Worm (Caenorhabditis elegans) whole organism, L2 larva: ENCODE results near the gene che-12.
"Not testable (repeated sequence)": the region's sequence is repeated elsewhere in the genome, so short reads cannot be mapped to it uniquely, and the experiment has no call there.

ENCODE experiments used
- C34F6.9 ChIP-seq: fragments of 150-350 bp; optimal IDR thresholded peaks from 2 replicates; lab custom pipeline; 2014; ENCODE audit warnings: missing biosample characterization, missing genetic modification characterization
- F13H6.1 ChIP-seq: sonication (generic microtip); optimal IDR thresholded peaks from 2 replicates; lab custom pipeline; 2016; ENCODE audit warnings: missing genetic modification characterization, missing compliant biosample characterization
- Y55F3AM.14 ChIP-seq: fragments of 200-800 bp; sonication (Bioruptor generic); optimal IDR thresholded peaks from 2 replicates; lab custom pipeline; 2018; ENCODE audit warnings: mild to moderate bottlenecking, missing genetic modification characterization, missing compliant biosample characterization
- ZK546.5 ChIP-seq: sonication (generic microtip); optimal IDR thresholded peaks from 2 replicates; lab custom pipeline; 2017; ENCODE audit warnings: missing biosample characterization, missing genetic modification characterization
- aly-2 ChIP-seq: fragments of 150-350 bp; optimal IDR thresholded peaks from 2 replicates; lab custom pipeline; 2014; ENCODE audit warnings: missing biosample characterization, missing genetic modification characterization
- ama-1 ChIP-seq: fragments of 150-350 bp; optimal IDR thresholded peaks from 2 replicates; lab custom pipeline; 2018; ENCODE audit warnings: inconsistent platforms
- blmp-1 ChIP-seq: sonication (generic microtip); optimal IDR thresholded peaks from 2 replicates; lab custom pipeline; 2017; ENCODE audit warnings: missing genetic modification characterization, mild to moderate bottlenecking, missing compliant biosample characterization, antibody characterized with exemption, moderate library complexity; ENCODE audit not compliant: insufficient read depth
- crh-2 ChIP-seq: sonication (generic microtip); optimal IDR thresholded peaks from 2 replicates; lab custom pipeline; 2017; ENCODE audit warnings: missing biosample characterization, missing genetic modification characterization
- dmd-4 ChIP-seq: sonication (generic microtip); optimal IDR thresholded peaks from 2 replicates; lab custom pipeline; 2017; ENCODE audit warnings: missing biosample characterization, missing genetic modification characterization
- egl-27 ChIP-seq: sonication (generic microtip); optimal IDR thresholded peaks from 3 replicates; lab custom pipeline; 2017; ENCODE audit warnings: missing biosample characterization, missing genetic modification reagents, missing genetic modification characterization
- elt-3 ChIP-seq: sonication (generic microtip); optimal IDR thresholded peaks from 2 replicates; lab custom pipeline; 2017; ENCODE audit warnings: missing biosample characterization, missing genetic modification characterization
- gmeb-1 ChIP-seq: fragments of 150-350 bp; optimal IDR thresholded peaks from 2 replicates; lab custom pipeline; 2014; ENCODE audit warnings: missing biosample characterization, missing genetic modification characterization
- lin-11 ChIP-seq: fragments of 150-350 bp; sonication (generic microtip); optimal IDR thresholded peaks from 2 replicates; lab custom pipeline; 2014; ENCODE audit warnings: missing biosample characterization, missing genetic modification characterization, inconsistent platforms, mixed read lengths
- lin-13 ChIP-seq: fragments of 150-350 bp; optimal IDR thresholded peaks from 2 replicates; lab custom pipeline; 2014; ENCODE audit warnings: missing biosample characterization, missing genetic modification reagents, missing genetic modification characterization
- lsy-2 ChIP-seq, 2 experiments: fragments of 150-350 bp in 1 of 2; sonication (generic microtip) in 1 of 2; optimal IDR thresholded peaks; 2 replicates each; lab custom pipeline; 2014 to 2017; ENCODE audit warnings: missing biosample characterization in 2 of 2, missing genetic modification characterization in 2 of 2
- mab-5 ChIP-seq: fragments of 150-350 bp; optimal IDR thresholded peaks from 2 replicates; lab custom pipeline; 2014; ENCODE audit warnings: missing biosample characterization, missing genetic modification characterization
- mbf-1 ChIP-seq: sonication (generic microtip); optimal IDR thresholded peaks from 2 replicates; lab custom pipeline; 2017; ENCODE audit warnings: missing biosample characterization, missing genetic modification characterization
- mdl-1 ChIP-seq, 2 experiments: fragments of 150-350 bp in 1 of 2; sonication (generic microtip) in 1 of 2; optimal IDR thresholded peaks; 2 replicates each; lab custom pipeline; 2017; ENCODE audit warnings: missing biosample characterization in 2 of 2, missing genetic modification characterization in 2 of 2
- nhr-12 ChIP-seq: fragments of 150-350 bp; optimal IDR thresholded peaks from 2 replicates; lab custom pipeline; 2014; ENCODE audit warnings: missing biosample characterization, missing genetic modification characterization
- nhr-129 ChIP-seq: fragments of 150-350 bp; optimal IDR thresholded peaks from 2 replicates; lab custom pipeline; 2014; ENCODE audit warnings: missing biosample characterization, missing genetic modification characterization
- nhr-21 ChIP-seq: fragments of 150-350 bp; optimal IDR thresholded peaks from 2 replicates; lab custom pipeline; 2014; ENCODE audit warnings: missing biosample characterization, missing genetic modification characterization
- nhr-237 ChIP-seq: fragments of 150-350 bp; optimal IDR thresholded peaks from 2 replicates; lab custom pipeline; 2014; ENCODE audit warnings: missing biosample characterization, missing genetic modification characterization
- nhr-25 ChIP-seq: fragments of 150-350 bp; sonication (generic microtip); optimal IDR thresholded peaks from 3 replicates; lab custom pipeline; 2014; ENCODE audit warnings: missing biosample characterization, missing genetic modification characterization
- nhr-6 ChIP-seq: fragments of 150-350 bp; optimal IDR thresholded peaks from 2 replicates; lab custom pipeline; 2014; ENCODE audit warnings: missing biosample characterization, missing genetic modification characterization
- peb-1 ChIP-seq: fragments of 150-350 bp; optimal IDR thresholded peaks from 2 replicates; lab custom pipeline; 2014; ENCODE audit warnings: missing biosample characterization, missing genetic modification characterization
- sem-4 ChIP-seq: fragments of 150-350 bp; optimal IDR thresholded peaks from 2 replicates; lab custom pipeline; 2014; ENCODE audit warnings: missing biosample characterization, missing genetic modification reagents, missing genetic modification characterization
- skn-1 ChIP-seq: sonication (generic microtip); optimal IDR thresholded peaks from 2 replicates; lab custom pipeline; 2017; ENCODE audit warnings: missing biosample characterization, missing genetic modification characterization
- sma-3 ChIP-seq: sonication (generic microtip); optimal IDR thresholded peaks from 2 replicates; lab custom pipeline; 2016; ENCODE audit warnings: missing genetic modification reagents, missing genetic modification characterization, missing compliant biosample characterization
- sma-9 ChIP-seq, 2 experiments: fragments of 150-350 bp in 1 of 2; sonication (generic microtip) in 1 of 2; optimal IDR thresholded peaks; 2 replicates each; lab custom pipeline; 2014 to 2016; ENCODE audit warnings: missing genetic modification characterization in 2 of 2, mild to moderate bottlenecking in 1 of 2, missing biosample characterization in 1 of 2, missing compliant biosample characterization in 1 of 2, missing genetic modification reagents in 1 of 2, moderate library complexity in 1 of 2
- snpc-4 ChIP-seq: fragments of 150-350 bp; optimal IDR thresholded peaks from 2 replicates; lab custom pipeline; 2014; ENCODE audit warnings: missing biosample characterization, missing genetic modification characterization
- unc-39 ChIP-seq: fragments of 150-350 bp; optimal IDR thresholded peaks from 2 replicates; lab custom pipeline; 2014; ENCODE audit warnings: missing biosample characterization, missing genetic modification characterization
- unc-55 ChIP-seq: fragments of 150-350 bp; sonication (generic microtip); optimal IDR thresholded peaks from 3 replicates; lab custom pipeline; 2014; ENCODE audit warnings: missing biosample characterization, missing genetic modification reagents, missing genetic modification characterization
- unc-62 ChIP-seq: fragments of 150-350 bp; optimal IDR thresholded peaks from 2 replicates; lab custom pipeline; 2014; ENCODE audit warnings: missing biosample characterization, missing genetic modification reagents, missing genetic modification characterization
- zag-1 ChIP-seq: fragments of 150-350 bp; optimal IDR thresholded peaks from 2 replicates; lab custom pipeline; 2014; ENCODE audit warnings: missing biosample characterization, missing genetic modification characterization
- ztf-1 ChIP-seq: fragments of 200-800 bp; sonication (Bioruptor generic); conservative IDR thresholded peaks from 2 replicates; pipeline ENCODE4 v1.3.6; 2022; ENCODE audit warnings: missing genetic modification characterization, missing compliant biosample characterization
- ztf-4 ChIP-seq: fragments of 150-350 bp; optimal IDR thresholded peaks from 2 replicates; lab custom pipeline; 2014; ENCODE audit warnings: missing biosample characterization, missing genetic modification characterization

Gene che-12

DNA sequence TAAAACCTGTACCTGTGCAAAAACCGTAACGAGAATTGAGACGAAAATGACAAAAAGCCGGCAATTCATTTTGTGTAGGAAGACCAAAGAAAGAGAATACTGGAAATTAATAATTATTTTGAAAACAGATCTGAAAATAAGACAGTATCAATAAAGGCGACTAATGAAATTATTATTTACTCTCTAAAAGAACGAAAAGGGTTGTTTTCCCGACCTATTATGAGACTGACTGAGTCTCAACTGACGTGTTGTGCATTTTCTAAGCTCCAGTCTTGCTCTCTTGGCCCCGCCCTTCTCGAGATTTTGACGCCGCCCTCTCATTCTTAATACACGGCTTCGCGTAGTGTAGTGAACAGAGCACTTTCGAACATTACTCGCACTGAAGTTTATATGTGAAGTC is 42.9 kb upstream of the che-12 start, which contains the start of gene K07C5.9:
Gene K07C5.9, minus strand, starts transcription at position 101 of the 400 bp plus-strand sequence.
- TF ChIP-seq F13H6.1 (tag; lab: Kevin White, UChicago) (no peak), ztf-4 (tag; lab: Kevin White, UChicago) (no peak)

DNA sequence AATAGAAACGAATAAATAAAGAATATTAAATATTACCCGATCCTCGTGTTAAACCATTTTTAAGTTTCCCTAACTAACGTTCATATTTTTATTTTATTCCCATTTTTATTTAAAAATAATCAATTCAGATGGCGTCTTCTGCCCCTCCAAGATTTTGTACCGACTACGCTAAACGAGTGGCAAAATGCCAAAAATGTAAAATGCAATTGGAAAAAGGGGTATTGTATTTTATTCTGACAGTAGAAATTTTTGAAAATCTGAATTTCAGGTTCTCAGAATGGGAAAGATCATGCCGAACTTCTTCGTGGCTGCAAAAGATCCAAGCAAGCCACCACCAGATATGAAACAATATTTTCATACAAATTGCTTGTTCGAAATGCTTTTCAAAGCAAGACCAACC is 35.7 kb upstream of the che-12 start, which contains the start of gene K07C5.3:
Gene K07C5.3, plus strand, starts transcription at position 129 of the 400 bp plus-strand sequence.
- TF ChIP-seq ama-1 (lab: Kevin White, UChicago) (no peak), zag-1 (tag; lab: Kevin White, UChicago) (no peak), lin-11 (tag; lab: Kevin White, UChicago) (no peak), ZK546.5 (tag; lab: Kevin White, UChicago) (no peak), egl-27 (no peak), sem-4 (tag; lab: Kevin White, UChicago) (no peak), crh-2 (no peak), nhr-21 (tag; lab: Kevin White, UChicago) (no peak), snpc-4 (no peak), elt-3 (tag; lab: Kevin White, UChicago) (no peak), unc-55 (GFP tag; lab: Kevin White, UChicago) (no peak), unc-39 (tag; lab: Kevin White, UChicago) (no peak), nhr-25 (tag; lab: Kevin White, UChicago) (no peak), nhr-237 (no peak), unc-62 (GFP tag; lab: Kevin White, UChicago) (no peak), dmd-4 (no peak), sma-3 (GFP tag; lab: Kevin White, UChicago) (no peak), ztf-1 (no peak), ztf-4 (tag; lab: Kevin White, UChicago) (no peak)

DNA sequence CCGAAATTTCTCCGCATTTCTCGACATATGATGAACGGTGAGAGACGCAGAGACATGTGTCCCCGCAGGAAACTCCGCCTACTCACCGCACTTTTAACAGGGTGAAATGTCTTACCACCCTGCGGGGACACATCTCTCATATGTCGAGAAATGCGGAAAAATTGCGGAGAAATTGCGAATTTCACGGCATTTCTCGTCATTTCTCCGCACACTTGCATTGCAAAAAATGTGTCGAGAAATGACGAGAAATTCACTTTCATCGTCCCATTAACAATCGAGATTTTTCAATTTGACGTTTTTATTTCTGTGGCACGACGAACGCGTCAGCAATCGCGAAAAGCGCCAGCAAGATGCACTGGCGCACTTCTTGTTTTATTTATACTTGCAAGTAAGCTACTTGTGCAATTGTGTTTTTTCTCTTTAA is 34.7 kb upstream of the che-12 start, which contains the start of gene K07C5.13:
Gene K07C5.13, plus strand, starts transcription at position 151 of the 424 bp plus-strand sequence.
- TF ChIP-seq C34F6.9 (tag; lab: Kevin White, UChicago) (peak; percentile 36), gmeb-1 (tag; lab: Kevin White, UChicago) (peak; percentile 69), lsy-2 (tag; optimal IDR thresholded peaks at IDR 0.05; lab: Kevin White, UChicago) (peak; percentile 42 to 61), lin-13 (GFP tag; lab: Kevin White, UChicago) (peak; percentile 62), nhr-25 (tag; lab: Kevin White, UChicago) (peak; percentile 27), crh-2 (peak; percentile 31), blmp-1 (peak; percentile 4), sma-3 (GFP tag; lab: Kevin White, UChicago) (peak; percentile 66), Y55F3AM.14 (peak; percentile 33), nhr-129 (peak; percentile 45), mab-5 (peak; percentile 30), sem-4 (tag; lab: Kevin White, UChicago) (peak; percentile 55), unc-55 (GFP tag; lab: Kevin White, UChicago) (peak; percentile 42), F13H6.1 (tag; lab: Kevin White, UChicago) (peak; percentile 77), sma-9 (GFP tag; optimal IDR thresholded peaks at IDR 0.05; lab: Kevin White, UChicago) (peak; percentile 74)
- not testable (repeated sequence) for TF ChIP-seq sma-9 (tag; optimal IDR thresholded peaks at IDR 0.05; lab: Kevin White, UChicago)
- TF ChIP-seq, all 48 proteins: peak for 15; not testable (repeated sequence) for 33

DNA sequence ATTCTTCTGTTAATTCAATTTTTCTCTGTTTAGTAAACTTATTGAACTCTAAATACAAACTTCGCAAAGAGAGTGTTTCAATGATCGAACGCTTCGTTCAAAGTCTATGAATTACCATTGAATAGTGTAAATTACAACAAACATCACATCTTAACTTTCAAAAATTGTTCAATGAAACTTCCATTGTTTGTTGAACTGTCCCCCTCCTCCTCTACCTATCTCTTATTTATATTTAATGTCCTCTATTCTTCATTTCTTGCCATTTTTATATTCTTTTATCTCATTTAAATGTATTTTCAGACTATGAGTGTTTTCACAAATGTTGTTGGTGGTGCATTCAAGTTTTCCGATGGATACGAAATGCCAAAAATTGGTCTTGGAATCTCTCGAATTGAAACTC is 32.0 kb upstream of the che-12 start, which contains the start of gene K07C5.2:
Gene K07C5.2, plus strand, starts transcription at position 301 of the 400 bp plus-strand sequence.
- TF ChIP-seq aly-2, result no peak
- TF ChIP-seq ztf-1, result no peak
- TF ChIP-seq lin-13 (GFP tag; lab: Kevin White, UChicago), result no peak
- no peak for TF ChIP-seq ztf-4 (tag; lab: Kevin White, UChicago)
- TF ChIP-seq nhr-129, result no peak
- no peak for TF ChIP-seq peb-1 (tag; lab: Kevin White, UChicago)
- TF ChIP-seq mbf-1 (tag; lab: Kevin White, UChicago), result no peak
- no peak for TF ChIP-seq sma-9 (GFP tag; optimal IDR thresholded peaks at IDR 0.05; lab: Kevin White, UChicago)
- no peak for TF ChIP-seq sma-9 (tag; optimal IDR thresholded peaks at IDR 0.05; lab: Kevin White, UChicago)
- no peak for TF ChIP-seq nhr-12
- TF ChIP-seq skn-1 (tag; lab: Kevin White, UChicago), result no peak
- no peak for TF ChIP-seq Y55F3AM.14
- no peak for TF ChIP-seq sem-4 (tag; lab: Kevin White, UChicago)
- no peak for TF ChIP-seq zag-1 (tag; lab: Kevin White, UChicago)
- TF ChIP-seq nhr-6 (tag; lab: Kevin White, UChicago), result no peak
- TF ChIP-seq blmp-1, result no peak
- no peak for TF ChIP-seq mdl-1 (tag; optimal IDR thresholded peaks at IDR 0.05; lab: Kevin White, UChicago)
- TF ChIP-seq gmeb-1 (tag; lab: Kevin White, UChicago), result no peak
- TF ChIP-seq snpc-4, result no peak
- TF ChIP-seq nhr-25 (tag; lab: Kevin White, UChicago), result no peak
- TF ChIP-seq, all 48 proteins: peak for 0
